Worm (Caenorhabditis elegans): Measurements from ENCODE around the gene C14A11.9.
A peak's percentile ranks its signal among the peaks of the same experiment; 100 is the strongest.

Gene C14A11.9

DNA sequence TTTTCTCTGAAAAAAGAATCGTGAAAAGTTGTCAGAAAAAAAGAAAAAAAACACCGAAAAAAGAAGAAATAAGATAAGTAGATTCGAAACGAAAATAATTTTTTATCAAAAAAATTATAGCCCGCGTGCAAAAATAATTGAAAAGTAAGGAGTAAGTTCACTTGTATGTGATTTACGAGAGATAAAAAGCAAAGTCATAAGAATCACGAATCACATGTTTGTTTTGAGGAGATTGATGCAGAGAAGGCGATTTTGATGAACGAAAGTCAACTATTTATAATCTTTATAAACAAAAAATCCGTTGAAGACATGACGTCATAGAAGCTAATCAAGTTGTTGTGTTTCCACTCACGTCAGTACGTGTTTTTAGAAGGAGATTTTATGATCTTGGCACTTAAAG is 30.9 kb upstream of the C14A11.9 start, which contains the start of gene Y71H10B.1 (continued):
- TF ChIP-seq F39B2.1 (GFP tag; IDR thresholded peaks at IDR 0.05) (no peak), ztf-26 (tag; optimal IDR thresholded peaks at IDR 0.05) (peak; percentile 25)

DNA sequence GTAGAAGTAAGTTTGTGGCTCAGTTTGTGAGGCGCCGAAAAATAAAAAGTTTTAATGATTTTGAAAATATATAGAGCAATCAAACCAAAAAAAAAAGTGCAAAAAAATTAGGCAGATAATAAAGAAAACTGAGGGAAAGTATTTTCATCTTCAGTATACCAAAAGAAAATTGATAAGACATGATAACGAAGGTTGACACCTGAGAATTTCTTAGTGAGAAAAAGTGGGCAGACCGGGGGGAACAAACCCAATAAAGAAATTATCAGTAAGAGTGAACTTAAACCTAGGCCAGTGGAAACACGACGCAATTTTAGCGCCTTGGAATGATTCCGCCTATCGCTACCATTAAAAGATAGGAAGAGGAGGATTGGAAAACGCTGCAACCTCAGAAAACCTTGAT is 29.2 kb upstream of the C14A11.9 start:
- no peak for TF ChIP-seq aptf-3 (GFP tag; IDR thresholded peaks at IDR 0.05)
- peak; percentile 79 for TF ChIP-seq nhr-80 (tag; optimal IDR thresholded peaks at IDR 0.05)

DNA sequence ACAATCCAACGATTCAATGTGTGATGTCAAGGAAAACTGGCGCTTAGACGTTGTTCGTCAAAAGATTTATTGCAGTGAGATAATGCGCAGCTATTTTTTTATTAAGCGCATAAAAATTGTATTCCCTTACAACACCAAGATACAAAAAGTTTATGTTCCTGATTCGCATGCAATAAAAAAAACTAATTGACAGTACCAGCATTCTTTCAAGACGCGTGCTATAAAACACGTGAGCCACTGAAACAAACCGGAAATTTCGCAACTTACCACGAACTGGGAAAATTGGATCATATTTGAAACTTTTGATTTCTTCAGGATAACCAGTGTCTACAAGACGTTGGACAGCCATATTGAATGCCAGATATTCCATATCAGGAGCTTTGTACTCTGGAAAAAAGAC is 28.0 kb upstream of the C14A11.9 start:
- peak in 1 of 2 experiments; percentile 69 for TF ChIP-seq let-607 (tag; optimal IDR thresholded peaks at IDR 0.05)
- TF ChIP-seq nhr-80 (tag; optimal IDR thresholded peaks at IDR 0.05), result peak; percentile 3
- TF ChIP-seq C17E4.6 (GFP tag; IDR thresholded peaks at IDR 0.05), result no peak
- TF ChIP-seq cebp-1 (GFP tag; IDR thresholded peaks at IDR 0.05), result peak; percentile 89
- peak; percentile 89 for TF ChIP-seq cebp-1 (tag; optimal IDR thresholded peaks at IDR 0.05)
- TF ChIP-seq nfyb-1 (GFP tag; IDR thresholded peaks at IDR 0.05), result no peak

DNA sequence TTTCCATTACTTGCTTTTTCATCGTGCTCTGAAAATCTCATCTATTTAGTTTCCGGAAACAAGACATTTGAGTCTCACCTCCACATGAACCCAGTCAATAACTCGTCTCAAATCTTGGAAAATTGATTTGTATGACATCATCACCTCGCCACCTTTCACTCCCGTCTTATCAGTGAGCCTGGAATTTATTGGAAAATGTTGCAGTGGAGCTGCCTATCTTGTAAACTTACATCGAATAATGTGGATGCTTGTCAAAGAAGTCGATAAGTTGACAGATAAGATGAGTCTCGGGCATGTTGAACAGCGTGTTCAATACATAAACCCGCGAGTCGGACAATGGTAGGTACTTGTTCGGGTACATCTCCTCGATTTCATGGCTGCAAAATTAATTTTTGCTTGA is 27.3 kb upstream of the C14A11.9 start:
- TF ChIP-seq F52B5.7 (tag; optimal IDR thresholded peaks at IDR 0.05), result no peak
- TF ChIP-seq tbx-9 (tag; optimal IDR thresholded peaks at IDR 0.05; ENCODE audit: borderline replicate concordance), result no peak
- TF ChIP-seq let-607 (tag; optimal IDR thresholded peaks at IDR 0.05), result peak in 1 of 2 experiments; percentile 33
- TF ChIP-seq aptf-3 (GFP tag; IDR thresholded peaks at IDR 0.05), result no peak
- TF ChIP-seq lin-26 (GFP tag; IDR thresholded peaks at IDR 0.05), result no peak
- no peak for TF ChIP-seq F22D6.2 (tag; optimal IDR thresholded peaks at IDR 0.05)
- TF ChIP-seq mel-28 (tag; optimal IDR thresholded peaks at IDR 0.05; ENCODE audit: borderline replicate concordance), result no peak
- TF ChIP-seq ceh-79 (tag; optimal IDR thresholded peaks at IDR 0.05), result no peak
- TF ChIP-seq nhr-80 (tag; optimal IDR thresholded peaks at IDR 0.05), result peak; percentile 78
- TF ChIP-seq lsl-1 (GFP tag; optimal IDR thresholded peaks at IDR 0.05), result no peak
- TF ChIP-seq ztf-25 (GFP tag; IDR thresholded peaks at IDR 0.05), result no peak
- 0 out of 2 replicates have a peak, but pooled peaks have one; percentile 45 for TF ChIP-seq dox-1 (GFP tag; IDR thresholded peaks at IDR 0.05)
- TF ChIP-seq snpc-1.1 (tag; optimal IDR thresholded peaks at IDR 0.05; ENCODE audit: insufficient read depth), result no peak
- TF ChIP-seq hsf-1 (GFP tag; IDR thresholded peaks at IDR 0.05), result no peak
- peak; percentile 61 for TF ChIP-seq atf-7 (tag; optimal IDR thresholded peaks at IDR 0.05)
- no peak for TF ChIP-seq ceh-100 (GFP tag; IDR thresholded peaks at IDR 0.05)
- TF ChIP-seq unc-62 (GFP tag; optimal IDR thresholded peaks at IDR 0.05), result no peak
- TF ChIP-seq gei-17 (GFP tag; optimal IDR thresholded peaks at IDR 0.05), result no peak
- TF ChIP-seq F10E7.11 (tag; optimal IDR thresholded peaks at IDR 0.05), result no peak
- peak; percentile 11 for TF ChIP-seq ZK185.1 (tag; optimal IDR thresholded peaks at IDR 0.05; ENCODE audit: poor library complexity, severe bottlenecking)
- TF ChIP-seq somi-1 (GFP tag; optimal IDR thresholded peaks at IDR 0.05), result no peak
- no peak for TF ChIP-seq F57A8.1 (GFP tag; optimal IDR thresholded peaks at IDR 0.05)

DNA sequence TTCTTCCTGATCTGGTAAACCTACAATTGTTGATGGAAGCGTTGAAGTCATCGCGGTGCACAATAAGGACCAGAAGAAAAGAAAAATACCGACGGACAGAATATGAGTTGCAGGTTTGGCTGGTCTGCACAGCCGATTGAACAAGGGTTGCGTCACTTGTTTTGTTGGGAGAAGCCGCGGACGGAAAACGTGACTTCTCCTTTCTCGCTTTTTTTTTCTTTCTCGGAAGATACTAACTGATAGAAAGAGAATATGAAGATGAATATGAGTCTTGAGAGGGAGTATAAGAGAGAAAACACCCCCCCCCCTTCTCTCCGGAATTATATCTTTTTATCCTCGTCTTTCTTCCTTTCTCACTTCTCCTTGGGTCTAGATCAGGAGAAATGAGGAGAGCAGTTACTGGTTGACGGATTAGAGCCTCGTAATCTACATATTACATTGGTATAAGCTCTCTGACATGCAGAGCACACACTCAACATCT is 18.3 kb upstream of the C14A11.9 start, which contains the start of gene ssr-2:
TSS of gene ssr-2 (minus strand) at position 51 of the 481 bp plus-strand sequence.
- TF ChIP-seq Y95B8A.8 (GFP tag; IDR thresholded peaks at IDR 0.05), result no peak
- TF ChIP-seq unc-62 (GFP tag; optimal IDR thresholded peaks at IDR 0.05), result no peak
- no peak for TF ChIP-seq hmg-20 (GFP tag; IDR thresholded peaks at IDR 0.05)
- TF ChIP-seq tbx-9 (tag; optimal IDR thresholded peaks at IDR 0.05; ENCODE audit: borderline replicate concordance), result no peak
- TF ChIP-seq ztf-28 (GFP tag; IDR thresholded peaks at IDR 0.05), result no peak
- no peak for TF ChIP-seq hsf-1 (GFP tag; IDR thresholded peaks at IDR 0.05)
- no peak for TF ChIP-seq ccch-3 (GFP tag; optimal IDR thresholded peaks at IDR 0.05)
- TF ChIP-seq him-1 (tag; optimal IDR thresholded peaks at IDR 0.05), result no peak
- TF ChIP-seq K11D2.4 (GFP tag; IDR thresholded peaks at IDR 0.05), result no peak
- no peak for TF ChIP-seq sptf-2 (GFP tag; optimal IDR thresholded peaks at IDR 0.05)
- no peak for TF ChIP-seq let-526 (GFP tag; IDR thresholded peaks at IDR 0.05)
- TF ChIP-seq nfya-2 (GFP tag; IDR thresholded peaks at IDR 0.05), result no peak
- no peak for TF ChIP-seq ztf-6 (GFP tag; IDR thresholded peaks at IDR 0.05)

All from whole organism, young adult.